Fruit fly (Drosophila melanogaster) whole organism, larva: ENCODE measurements around the gene RpS10b.
A peak's percentile ranks its signal among the peaks of the same experiment; 100 is the strongest.

Experiments used
- noc ChIP-seq: fragments of 200-800 bp; sonication (Bioruptor generic); optimal IDR thresholded peaks from 3 replicates; lab custom pipeline; 2019; ENCODE audit warnings: missing biosample characterization, mild to moderate bottlenecking, missing genetic modification characterization, moderate library complexity

RpS10b gene

DNA sequence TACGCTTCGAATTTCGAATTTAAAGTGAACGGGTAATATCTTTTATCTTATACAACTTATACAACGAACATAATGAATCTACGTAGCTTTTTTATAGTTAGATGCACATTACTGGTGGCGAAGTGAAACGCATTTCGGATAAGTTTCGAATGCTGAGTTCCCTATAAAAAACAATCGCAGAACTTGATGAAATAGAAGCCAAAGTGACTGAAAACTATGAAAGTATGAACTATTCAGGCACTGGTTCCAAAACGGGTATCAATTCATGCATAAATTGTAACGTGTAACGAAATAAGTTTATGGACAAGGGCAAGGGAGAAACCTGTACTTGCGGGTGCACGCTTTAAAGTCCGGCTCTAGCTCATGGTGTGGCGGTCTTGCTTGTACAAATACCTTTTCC lies 2.0 kb upstream of the RpS10b start:
- TF ChIP-seq noc (tag; lab: Kevin White, UChicago) = no peak

DNA sequence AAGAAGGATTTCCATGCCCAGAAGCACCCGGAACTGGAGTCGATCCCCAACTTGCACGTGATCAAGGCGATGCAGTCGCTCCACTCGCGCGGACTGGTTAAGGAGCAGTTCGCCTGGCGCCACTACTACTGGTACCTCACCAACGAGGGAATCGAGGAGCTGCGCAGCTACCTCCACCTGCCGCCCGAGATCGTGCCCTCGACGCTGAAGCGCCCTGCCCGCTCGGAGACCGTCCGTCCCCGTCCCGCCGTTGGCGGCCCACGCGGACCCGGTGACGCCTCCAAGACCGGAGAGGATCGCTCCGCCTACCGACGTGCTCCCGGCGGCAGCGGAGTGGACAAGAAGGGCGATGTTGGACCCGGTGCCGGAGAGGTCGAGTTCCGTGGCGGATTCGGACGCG lies 672 bp downstream of the RpS10b start:
- no peak for TF ChIP-seq noc (tag; lab: Kevin White, UChicago)

- TF ChIP-seq noc (tag; lab: Kevin White, UChicago) = no peak
Observed at dm6 chrX:19601644-19602043, 3.8 kb downstream of the RpS10b start, which contains the start of gene CG14220. CG14220 (minus strand) TSS chrX:19601851.

- no peak for TF ChIP-seq noc (tag; lab: Kevin White, UChicago)
Observed at dm6 chrX:19602483-19602882, 4.7 kb downstream of the RpS10b start.

DNA sequence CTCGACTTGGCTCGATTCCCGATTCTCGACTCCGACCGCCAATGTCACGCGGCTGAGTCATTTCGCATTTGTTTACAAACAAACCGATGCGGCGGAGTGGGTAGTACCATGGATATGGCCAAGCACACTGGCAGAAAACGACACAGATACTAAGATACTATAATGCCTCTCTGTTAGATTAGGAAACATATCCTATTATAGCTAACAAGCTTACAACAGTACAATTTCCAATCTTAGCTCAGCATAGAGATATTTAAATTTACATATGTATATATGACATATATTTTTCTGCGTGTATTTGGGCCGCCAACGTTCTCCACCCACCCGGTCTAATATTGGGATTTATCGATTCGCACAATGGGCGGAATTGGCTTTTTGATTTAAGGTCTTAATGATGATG lies 6.1 kb downstream of the RpS10b start:
- TF ChIP-seq noc (tag; lab: Kevin White, UChicago) = peak; percentile 66

- peak; percentile 44 for TF ChIP-seq noc (tag; lab: Kevin White, UChicago)
Observed at dm6 chrX:19604997-19605396, 7.2 kb downstream of the RpS10b start, which contains the start of gene CG14207. CG14207 (plus strand) TSS chrX:19605199.

- no peak for TF ChIP-seq noc (tag; lab: Kevin White, UChicago)
Observed at dm6 chrX:19605915-19606314, 8.1 kb downstream of the RpS10b start.

- no peak for TF ChIP-seq noc (tag; lab: Kevin White, UChicago)
Observed at dm6 chrX:19606558-19606957, 8.7 kb downstream of the RpS10b start.

DNA sequence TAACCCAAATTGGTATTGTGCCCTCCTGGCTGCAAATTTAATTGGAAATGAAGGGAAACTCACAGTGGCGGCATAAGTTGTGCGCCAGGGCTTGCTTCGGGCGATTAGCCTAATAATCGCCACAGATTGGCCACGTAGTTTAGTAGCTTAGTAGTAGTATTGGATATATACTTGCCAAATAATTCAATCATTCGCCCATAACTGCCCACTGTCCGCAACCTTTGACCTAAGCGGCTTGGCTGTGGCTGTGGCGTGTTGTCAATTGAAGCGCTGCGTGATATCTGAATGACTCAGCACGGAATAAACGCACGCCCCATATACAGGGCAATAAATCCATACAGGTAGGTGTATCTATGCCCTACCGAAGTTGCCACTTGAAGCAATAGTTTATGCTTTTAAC lies 9.1 kb downstream of the RpS10b start:
- no peak for TF ChIP-seq noc (tag; lab: Kevin White, UChicago)

DNA sequence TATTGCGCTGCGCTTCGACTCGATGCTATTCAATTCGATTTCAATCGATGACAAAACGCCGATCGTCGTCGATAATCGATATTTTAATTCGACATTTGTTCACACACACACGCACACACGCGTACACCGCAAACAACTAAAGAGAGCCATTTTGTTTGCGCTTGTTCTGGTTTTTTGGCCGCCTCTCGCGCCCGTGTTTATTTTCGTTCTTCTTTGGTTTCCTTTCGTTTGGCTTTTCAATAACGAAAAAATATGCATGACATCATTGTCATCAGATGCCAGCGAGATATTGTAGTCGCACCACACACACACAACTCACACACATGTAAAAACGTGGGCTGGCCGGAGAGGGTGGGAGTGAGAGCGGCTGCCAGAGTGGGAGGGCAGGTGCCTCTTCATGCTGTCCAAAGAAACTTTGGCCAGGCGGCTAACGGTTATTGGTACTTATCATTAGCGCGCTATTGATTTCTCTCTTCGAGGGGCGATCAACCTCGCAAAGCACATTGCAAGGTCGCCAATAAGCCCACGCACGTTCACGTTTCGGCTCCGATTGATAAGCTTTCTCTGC lies 10.3 kb downstream of the RpS10b start:
- peak; percentile 57 for TF ChIP-seq noc (tag; lab: Kevin White, UChicago)

- TF ChIP-seq noc (tag; lab: Kevin White, UChicago) = no peak
Observed at dm6 chrX:19611226-19611625, 13.4 kb downstream of the RpS10b start, which contains the start of the genes Shawn and Tyler. Shawn (plus strand) TSS chrX:19611526. Tyler (plus strand) TSS chrX:19611526.

- no peak for TF ChIP-seq noc (tag; lab: Kevin White, UChicago)
Observed at dm6 chrX:19613473-19613872, 15.6 kb downstream of the RpS10b start.

- no peak for TF ChIP-seq noc (tag; lab: Kevin White, UChicago)
Observed at dm6 chrX:19615990-19616663, 18.3 kb downstream of the RpS10b start, which contains the start of gene CG14210. CG14210 (plus strand) TSS chrX:19616196.

- TF ChIP-seq noc (tag; lab: Kevin White, UChicago) = no peak
Observed at dm6 chrX:19618183-19618740, 20.4 kb downstream of the RpS10b start, which contains the start of the genes Pstk and Tim9b. Pstk (minus strand) TSS chrX:19618537. Tim9b (minus strand) TSS chrX:19618537.

DNA sequence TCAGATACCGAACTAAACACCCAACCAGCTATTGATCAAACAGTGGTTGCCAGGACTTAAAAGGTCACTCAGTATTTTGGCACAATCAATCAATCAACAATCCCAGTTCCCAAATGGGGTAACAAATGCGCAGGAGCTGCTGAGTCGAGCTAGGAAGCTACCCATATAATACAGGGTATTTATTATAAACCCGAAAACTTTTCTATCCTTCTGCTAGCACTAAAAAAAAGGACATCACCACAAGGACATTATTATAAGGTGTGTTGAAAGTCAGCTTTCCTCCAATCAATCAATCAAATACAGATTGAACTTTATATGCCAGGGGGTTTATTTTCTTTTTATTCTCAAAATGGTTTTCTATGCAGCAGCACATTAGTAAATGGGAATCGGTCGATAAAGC lies 23.3 kb downstream of the RpS10b start, which contains the start of gene CG14221:
CG14221 (minus strand) TSS at position 101 of the 400 bp plus-strand sequence.
- TF ChIP-seq noc (tag; lab: Kevin White, UChicago) = no peak

- no peak for TF ChIP-seq noc (tag; lab: Kevin White, UChicago)
Observed at dm6 chrX:19622924-19623323, 25.1 kb downstream of the RpS10b start, which contains the start of the genes Naa20A and MKP-4. Naa20A (minus strand) TSS chrX:19623074. MKP-4 (plus strand) TSS chrX:19623114.
